Worm (Caenorhabditis elegans) whole organism, late embryonic: ENCODE data around the gene C02F5.10.

ENCODE experiments used
- ama-1 ChIP-seq: fragments of 150-350 bp; optimal IDR thresholded peaks from 2 replicates; lab custom pipeline; 2014
- ceh-19 ChIP-seq: fragments of 200-800 bp; sonication (Bioruptor generic); optimal IDR thresholded peaks from 2 replicates; lab custom pipeline; 2018; ENCODE audit warnings: mild to moderate bottlenecking, missing genetic modification characterization, missing compliant biosample characterization
- dve-1 ChIP-seq: sonication (generic microtip); optimal IDR thresholded peaks from 2 replicates; lab custom pipeline; 2017; ENCODE audit warnings: antibody characterized with exemption, mild to moderate bottlenecking, missing genetic modification characterization, missing compliant biosample characterization
- hlh-30 ChIP-seq: sonication (generic microtip); optimal IDR thresholded peaks from 2 replicates; lab custom pipeline; 2017; ENCODE audit warnings: antibody characterized with exemption, missing genetic modification characterization, missing compliant biosample characterization; ENCODE audit not compliant: insufficient read depth
- pha-4 ChIP-seq: fragments of 150-350 bp; optimal IDR thresholded peaks from 2 replicates; lab custom pipeline; 2018; ENCODE audit warnings: missing biosample characterization, missing genetic modification reagents, missing genetic modification characterization

ce11 chrIII:8220081-8220480 lies 29.2 kb downstream of the C02F5.10 start:
- TF ChIP-seq pha-4 (tag; lab: Kevin White, UChicago) (no peak), ama-1 (lab: Kevin White, UChicago) (no peak), ceh-19 (no peak), hlh-30 (tag; lab: Kevin White, UChicago) (no peak), dve-1 (tag; lab: Kevin White, UChicago) (no peak)
